Worm (Caenorhabditis elegans) whole organism, L1 larva: Measurements from ENCODE around the gene Y50D4B.2.

Experiments used
- C16A3.4 ChIP-seq: fragments of 150-350 bp; optimal IDR thresholded peaks from 2 replicates; lab custom pipeline; 2014; ENCODE audit warnings: missing biosample characterization, missing genetic modification characterization
- Y116A8C.19 ChIP-seq: sonication (generic microtip); optimal IDR thresholded peaks from 2 replicates; lab custom pipeline; 2016; ENCODE audit warnings: missing compliant biosample characterization, missing genetic modification characterization, borderline replicate concordance
- aly-2 ChIP-seq: fragments of 150-350 bp; optimal IDR thresholded peaks from 2 replicates; lab custom pipeline; 2014; ENCODE audit warnings: missing biosample characterization, missing genetic modification characterization
- blmp-1 ChIP-seq: fragments of 150-350 bp; optimal IDR thresholded peaks from 2 replicates; lab custom pipeline; 2014; ENCODE audit warnings: missing biosample characterization, missing genetic modification characterization
- ceh-63 ChIP-seq: fragments of 200-800 bp; sonication (Bioruptor generic); optimal IDR thresholded peaks from 2 replicates; lab custom pipeline; 2018; ENCODE audit warnings: mild to moderate bottlenecking, missing genetic modification characterization, missing compliant biosample characterization
- ceh-90 ChIP-seq: sonication (generic microtip); optimal IDR thresholded peaks from 2 replicates; lab custom pipeline; 2016; ENCODE audit warnings: missing genetic modification characterization, missing compliant biosample characterization
- dpl-1 ChIP-seq, 3 experiments: fragments of 150-350 bp in 2 of 3; sonication (generic microtip) in 1 of 3; optimal IDR thresholded peaks; 2 replicates each; lab custom pipeline; 2014 to 2017; ENCODE audit warnings: missing biosample characterization in 3 of 3, missing genetic modification characterization in 3 of 3, missing genetic modification reagents in 3 of 3
- dsc-1 ChIP-seq: sonication (generic microtip); optimal IDR thresholded peaks from 2 replicates; lab custom pipeline; 2016; ENCODE audit warnings: mild to moderate bottlenecking, missing genetic modification characterization, missing compliant biosample characterization
- efl-1 ChIP-seq, 4 experiments: fragments of 150-350 bp; optimal IDR thresholded peaks in 3 of 4; peaks in 1 of 4; 1 replicate in 1 of 4; 2 replicates in 3 of 4; lab custom pipeline; 2014; ENCODE audit warnings: missing biosample characterization in 2 of 4, missing genetic modification characterization in 2 of 4, missing genetic modification reagents in 2 of 4
- egl-13 ChIP-seq: sonication (generic microtip); optimal IDR thresholded peaks from 2 replicates; lab custom pipeline; 2016; ENCODE audit warnings: missing genotype, missing genetic modification reagents, missing genetic modification characterization, missing compliant biosample characterization
- elt-2 ChIP-seq: sonication (generic microtip); optimal IDR thresholded peaks from 2 replicates; lab custom pipeline; 2016; ENCODE audit warnings: missing genetic modification characterization, mild to moderate bottlenecking, inconsistent platforms, missing compliant biosample characterization, missing genetic modification reagents
- elt-3 ChIP-seq, 6 experiments: fragments of 150-350 bp in 1 of 6; sonication (generic microtip); optimal IDR thresholded peaks; 2 replicates each; lab custom pipeline; 2017 to 2018; ENCODE audit warnings: missing biosample characterization in 6 of 6, missing genetic modification characterization in 6 of 6, inconsistent platforms in 1 of 6
- fkh-10 ChIP-seq: sonication (generic microtip); optimal IDR thresholded peaks from 2 replicates; lab custom pipeline; 2017; ENCODE audit warnings: missing biosample characterization, missing genetic modification reagents, missing genetic modification characterization
- fos-1 ChIP-seq: fragments of 150-350 bp; optimal IDR thresholded peaks from 2 replicates; lab custom pipeline; 2014; ENCODE audit warnings: missing biosample characterization, missing genetic modification characterization
- lin-13 ChIP-seq: fragments of 150-350 bp; optimal IDR thresholded peaks from 2 replicates; lab custom pipeline; 2014; ENCODE audit warnings: missing biosample characterization, missing genetic modification reagents, missing genetic modification characterization
- lin-35 ChIP-seq, 2 experiments: fragments of 150-350 bp; optimal IDR thresholded peaks; 2 replicates each; lab custom pipeline; 2014; ENCODE audit warnings: missing biosample characterization in 2 of 2, missing genetic modification characterization in 2 of 2, missing genetic modification reagents in 2 of 2
- lin-39 ChIP-seq: fragments of 150-350 bp; optimal IDR thresholded peaks from 2 replicates; lab custom pipeline; 2014; ENCODE audit warnings: missing biosample characterization, missing genetic modification reagents, missing genetic modification characterization
- lir-3 ChIP-seq: sonication (generic microtip); optimal IDR thresholded peaks from 2 replicates; lab custom pipeline; 2016; ENCODE audit warnings: mild to moderate bottlenecking, missing genetic modification characterization, moderate library complexity, missing compliant biosample characterization; ENCODE audit not compliant: poor library complexity
- lsy-2 ChIP-seq, 2 experiments: fragments of 150-350 bp; optimal IDR thresholded peaks; 2 replicates each; lab custom pipeline; 2014; ENCODE audit warnings: missing biosample characterization in 2 of 2, missing genetic modification characterization in 2 of 2
- mab-9 ChIP-seq: fragments of 200-800 bp; sonication (Bioruptor generic); IDR thresholded peaks from 2 replicates; pipeline ENCODE4 v1.3.6; 2022; ENCODE audit warnings: missing genetic modification reagents, missing genetic modification characterization, missing compliant biosample characterization
- mep-1 ChIP-seq: fragments of 150-350 bp; optimal IDR thresholded peaks from 2 replicates; lab custom pipeline; 2014; ENCODE audit warnings: missing biosample characterization, missing genetic modification characterization
- nhr-11 ChIP-seq: fragments of 150-350 bp; optimal IDR thresholded peaks from 2 replicates; lab custom pipeline; 2014; ENCODE audit warnings: missing biosample characterization, missing genetic modification characterization
- nhr-20 ChIP-seq: sonication (generic microtip); optimal IDR thresholded peaks from 2 replicates; lab custom pipeline; 2016; ENCODE audit warnings: mild to moderate bottlenecking, missing genetic modification characterization, missing compliant biosample characterization
- nhr-28 ChIP-seq: fragments of 150-350 bp; optimal IDR thresholded peaks from 2 replicates; lab custom pipeline; 2014; ENCODE audit warnings: missing biosample characterization, missing genetic modification characterization
- nhr-71 ChIP-seq: sonication (generic microtip); optimal IDR thresholded peaks from 2 replicates; lab custom pipeline; 2016; ENCODE audit warnings: mild to moderate bottlenecking, missing genetic modification characterization, moderate library complexity, missing compliant biosample characterization
- nhr-76 ChIP-seq: sonication (generic microtip); optimal IDR thresholded peaks from 2 replicates; lab custom pipeline; 2017; ENCODE audit warnings: missing biosample characterization, missing genetic modification characterization
- nhr-77 ChIP-seq: fragments of 150-350 bp; optimal IDR thresholded peaks from 2 replicates; lab custom pipeline; 2014; ENCODE audit warnings: missing biosample characterization, missing genetic modification characterization
- nhr-84 ChIP-seq: sonication (generic microtip); optimal IDR thresholded peaks from 2 replicates; lab custom pipeline; 2017; ENCODE audit warnings: missing biosample characterization, missing genetic modification characterization
- nhr-85 ChIP-seq: sonication (generic microtip); peaks from one replicate; lab custom pipeline; 2016; ENCODE audit warnings: missing genetic modification characterization, inconsistent platforms, missing compliant biosample characterization
- nhr-90 ChIP-seq: sonication (generic microtip); optimal IDR thresholded peaks from 2 replicates; lab custom pipeline; 2016; ENCODE audit warnings: mild to moderate bottlenecking, missing genetic modification characterization, missing compliant biosample characterization; ENCODE audit not compliant: poor library complexity
- pqm-1 ChIP-seq: sonication (generic microtip); optimal IDR thresholded peaks from 3 replicates; lab custom pipeline; 2017; ENCODE audit warnings: missing biosample characterization, missing genetic modification characterization
- rnt-1 ChIP-seq: sonication (generic microtip); optimal IDR thresholded peaks from 2 replicates; lab custom pipeline; 2016; ENCODE audit warnings: mild to moderate bottlenecking, missing genetic modification characterization, moderate library complexity, missing compliant biosample characterization
- skn-1 ChIP-seq: fragments of 150-350 bp; optimal IDR thresholded peaks from 2 replicates; lab custom pipeline; 2014; ENCODE audit warnings: missing biosample characterization, missing genetic modification characterization
- sox-4 ChIP-seq: sonication (generic microtip); optimal IDR thresholded peaks from 2 replicates; lab custom pipeline; 2016; ENCODE audit warnings: missing genetic modification characterization, missing compliant biosample characterization
- sptf-1 ChIP-seq: fragments of 150-350 bp; optimal IDR thresholded peaks from 2 replicates; lab custom pipeline; 2014; ENCODE audit warnings: missing biosample characterization, missing genetic modification characterization
- tbx-2 ChIP-seq: sonication (generic microtip); optimal IDR thresholded peaks from 2 replicates; lab custom pipeline; 2016; ENCODE audit warnings: missing genetic modification characterization, missing compliant biosample characterization
- unc-30 ChIP-seq: sonication (generic microtip); optimal IDR thresholded peaks from 2 replicates; lab custom pipeline; 2017; ENCODE audit warnings: missing biosample characterization, missing genetic modification characterization
- unc-86 ChIP-seq: sonication (generic microtip); optimal IDR thresholded peaks from 2 replicates; lab custom pipeline; 2016; ENCODE audit warnings: missing genetic modification characterization, missing compliant biosample characterization

Y50D4B.2 gene

DNA sequence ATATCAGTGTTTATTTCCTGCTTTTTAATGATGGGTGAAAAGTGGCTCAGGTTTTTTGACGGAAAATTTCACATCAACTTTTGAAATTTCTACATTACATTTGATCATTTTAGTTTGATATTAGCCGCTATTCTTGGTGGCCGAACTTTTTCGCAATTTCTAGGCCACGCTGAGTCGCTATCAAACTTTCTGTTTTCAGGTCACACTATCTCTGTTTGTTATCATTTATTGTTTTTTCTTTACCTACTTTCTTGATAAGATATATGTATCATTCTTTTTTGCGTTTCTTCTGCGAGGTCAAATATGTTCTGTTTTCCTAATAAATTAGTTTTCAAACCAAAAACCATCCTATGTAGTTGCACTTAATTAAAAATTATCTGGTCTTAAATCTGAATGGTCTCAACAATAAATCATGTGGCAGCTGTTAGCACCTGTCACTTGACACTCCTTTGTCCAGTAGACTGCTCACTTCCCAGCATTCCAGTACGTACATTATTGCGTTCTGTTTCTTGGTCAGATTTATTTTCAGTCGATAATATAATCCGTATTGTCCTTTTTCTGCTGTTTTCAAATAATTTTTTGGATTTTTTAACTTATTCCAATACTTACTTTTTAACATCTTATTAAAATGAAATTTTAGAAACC, 40.0 kb upstream of the Y50D4B.2 start:
- TF ChIP-seq lir-3 (peak; percentile 64), nhr-11 (tag; lab: Kevin White, UChicago) (no peak), lin-35 (GFP tag; optimal IDR thresholded peaks at IDR 0.05; lab: Kevin White, UChicago) (peak in 1 of 2 experiments; percentile 38), elt-2 (tag; lab: Kevin White, UChicago) (peak; percentile 90), rnt-1 (peak; percentile 47), blmp-1 (tag; lab: Kevin White, UChicago) (peak; percentile 79), Y116A8C.19 (tag; lab: Kevin White, UChicago) (no peak), lin-39 (tag; lab: Kevin White, UChicago) (peak; percentile 37), mep-1 (tag; lab: Kevin White, UChicago) (no peak), nhr-28 (tag; lab: Kevin White, UChicago) (no peak), unc-30 (tag; lab: Kevin White, UChicago) (no peak), tbx-2 (tag; lab: Kevin White, UChicago) (peak; percentile 18), fos-1 (no peak), nhr-71 (tag; lab: Kevin White, UChicago) (peak; percentile 65), C16A3.4 (peak; percentile 32), nhr-20 (tag; lab: Kevin White, UChicago) (peak; percentile 51), skn-1 (tag; lab: Kevin White, UChicago) (no peak), lsy-2 (tag; optimal IDR thresholded peaks at IDR 0.05; lab: Kevin White, UChicago) (peak in 1 of 2 experiments; percentile 33), dpl-1 (GFP tag; optimal IDR thresholded peaks at IDR 0.05; lab: Kevin White, UChicago) (peak in 1 of 3 experiments; percentile 30), unc-86 (tag; lab: Kevin White, UChicago) (no peak), efl-1 (optimal IDR thresholded peaks at IDR 0.05; lab: Kevin White, UChicago) (peak in 1 of 2 experiments; percentile 15), efl-1 (GFP tag; optimal IDR thresholded peaks at IDR 0.05 in 1 of 2; lab: Kevin White, UChicago) (peak in 1 of 2 experiments; percentile 89), elt-3 (tag; optimal IDR thresholded peaks at IDR 0.05; lab: Kevin White, UChicago) (peak in 3 of 6 experiments; percentile 37 to 95 (median 53)), pqm-1 (peak; percentile 52), fkh-10 (GFP tag; lab: Kevin White, UChicago) (no peak), nhr-90 (peak; percentile 49), ceh-90 (tag; lab: Kevin White, UChicago) (peak; percentile 70)

DNA sequence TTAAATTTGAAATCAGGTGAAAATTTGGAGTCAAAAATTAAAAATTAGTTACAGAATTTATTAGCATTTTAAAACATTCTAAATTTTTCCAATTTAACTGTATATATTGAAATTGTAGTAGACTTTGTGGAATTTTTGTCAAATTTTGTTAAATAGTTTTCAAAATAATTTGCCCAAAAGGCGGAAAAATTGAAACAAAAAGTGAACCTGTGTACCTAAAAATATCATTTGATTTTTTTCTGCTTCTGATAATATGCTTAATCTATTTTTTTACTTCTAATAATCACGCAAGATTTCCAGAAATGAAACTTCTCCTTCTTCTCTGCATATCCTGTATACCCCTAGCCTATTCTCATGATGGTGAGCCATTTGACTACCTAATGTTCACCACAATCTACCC, 39.1 kb upstream of the Y50D4B.2 start, which contains the start of gene rnst-2:
rnst-2 (plus strand) TSS at position 301 of the 400 bp plus-strand sequence.
- no peak for TF ChIP-seq sox-4 (tag; lab: Kevin White, UChicago)
- no peak for TF ChIP-seq nhr-84 (tag; lab: Kevin White, UChicago)

DNA sequence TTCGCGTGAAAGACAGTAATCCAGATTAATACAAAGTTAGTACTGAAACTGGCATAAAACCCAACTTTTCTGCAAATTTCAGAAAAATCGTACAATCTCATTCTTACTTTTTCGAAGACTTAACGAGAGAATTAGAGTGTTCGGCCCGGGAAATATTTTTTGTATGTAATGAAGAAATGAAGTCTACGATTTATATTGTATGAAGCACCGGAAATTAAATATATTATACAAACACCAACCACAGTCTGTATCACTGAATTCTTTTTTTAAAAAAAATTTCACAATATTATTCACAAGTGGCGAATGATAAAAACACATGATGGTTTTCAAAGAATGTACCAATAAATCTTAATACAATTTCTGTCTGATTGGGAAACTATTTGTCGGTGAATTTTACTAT, 35.9 kb upstream of the Y50D4B.2 start, which contains the start of gene str-67:
str-67 (minus strand) TSS at position 101 of the 400 bp plus-strand sequence.
- TF ChIP-seq tbx-2 (tag; lab: Kevin White, UChicago) (no peak), efl-1 (optimal IDR thresholded peaks at IDR 0.05; lab: Kevin White, UChicago) (no peak), efl-1 (GFP tag; optimal IDR thresholded peaks at IDR 0.05 in 1 of 2; lab: Kevin White, UChicago) (no peak), unc-30 (tag; lab: Kevin White, UChicago) (no peak), mab-9 (GFP tag; lab: Robert Waterston, UW) (no peak), dsc-1 (tag; lab: Kevin White, UChicago) (no peak), rnt-1 (no peak), nhr-85 (tag; lab: Kevin White, UChicago) (no peak), egl-13 (tag; lab: Kevin White, UChicago) (no peak), ceh-63 (GFP tag; lab: Kevin White, UChicago) (no peak), lin-39 (tag; lab: Kevin White, UChicago) (no peak), aly-2 (tag; lab: Kevin White, UChicago) (no peak), nhr-76 (no peak), C16A3.4 (no peak), lin-13 (GFP tag; lab: Kevin White, UChicago) (no peak), sptf-1 (no peak), nhr-77 (tag; lab: Kevin White, UChicago) (no peak)
